Fruit fly (Drosophila melanogaster): Measurements from ENCODE around the gene Rph.

Rph gene

dm6 chrX:10784812-10785638, 27.6 kb upstream of the Rph start (continued):
- TF ChIP-seq Jarid2 (GFP tag; optimal IDR thresholded peaks at IDR 0.05) (no peak), pb (GFP tag; optimal IDR thresholded peaks at IDR 0.05) (no peak), fd102C (GFP tag; optimal IDR thresholded peaks at IDR 0.05) (no peak), bowl (GFP tag; IDR thresholded peaks at IDR 0.05) (no peak), Ada2b (GFP tag; IDR thresholded peaks at IDR 0.05) (no peak), wor (GFP tag; IDR thresholded peaks at IDR 0.05) (no peak), CG9817 (tag; optimal IDR thresholded peaks at IDR 0.05) (no peak), CG10654 (GFP tag; optimal IDR thresholded peaks at IDR 0.05) (no peak), grau (tag; optimal IDR thresholded peaks at IDR 0.05) (peak; percentile 44), dysf (GFP tag; IDR thresholded peaks at IDR 0.05) (no peak), CG12219 (GFP tag; optimal IDR thresholded peaks at IDR 0.05) (no peak), usp (GFP tag; optimal IDR thresholded peaks at IDR 0.05) (no peak), CG13123 (GFP tag; optimal IDR thresholded peaks at IDR 0.05) (no peak), Antp (GFP tag; optimal IDR thresholded peaks at IDR 0.05) (no peak), Neu2 (GFP tag; optimal IDR thresholded peaks at IDR 0.05; ENCODE audit: borderline replicate concordance) (no peak), pho (GFP tag; optimal IDR thresholded peaks at IDR 0.05) (no peak), CG4282 (GFP tag; optimal IDR thresholded peaks at IDR 0.05) (no peak), dmrt99B (tag; optimal IDR thresholded peaks at IDR 0.05) (no peak), sob (GFP tag; IDR thresholded peaks at IDR 0.05) (no peak), CG11696 (GFP tag; IDR thresholded peaks at IDR 0.05) (no peak), unpg (GFP tag; optimal IDR thresholded peaks at IDR 0.05) (no peak), CG11085 (GFP tag; IDR thresholded peaks at IDR 0.05) (no peak), dm (GFP tag; optimal IDR thresholded peaks at IDR 0.05) (no peak)

- TF ChIP-seq eve (GFP tag; optimal IDR thresholded peaks at IDR 0.05) (no peak), al (GFP tag; IDR thresholded peaks at IDR 0.05) (no peak), p53 (GFP tag; optimal IDR thresholded peaks at IDR 0.05) (no peak), CG32772 (GFP tag; IDR thresholded peaks at IDR 0.05) (0 out of 2 replicates have a peak, but pooled peaks have one; percentile 25), caup (GFP tag; optimal IDR thresholded peaks at IDR 0.05; ENCODE audit: severe bottlenecking) (peak; percentile 25), Stat92E (GFP tag; optimal IDR thresholded peaks at IDR 0.05) (no peak), CG13296 (GFP tag; optimal IDR thresholded peaks at IDR 0.05) (no peak), CG11696 (GFP tag; IDR thresholded peaks at IDR 0.05) (no peak), D19A (tag; optimal IDR thresholded peaks at IDR 0.05) (peak; percentile 96), sens (GFP tag) (peak; percentile 0), CG31224 (GFP tag; IDR thresholded peaks at IDR 0.05) (no peak), Rfx (GFP tag; IDR thresholded peaks at IDR 0.05) (peak; percentile 12; the same call in 1 of the 2 replicates), CG16813 (GFP tag; IDR thresholded peaks at IDR 0.05; ENCODE audit: partially characterized antibody) (0 out of 3 replicates have a peak, but pooled peaks have one; percentile 16), CG17328 (GFP tag; IDR thresholded peaks at IDR 0.05) (0 out of 2 replicates have a peak, but pooled peaks have one; percentile 7), CG8089 (GFP tag; optimal IDR thresholded peaks at IDR 0.05) (no peak), chm (GFP tag; IDR thresholded peaks at IDR 0.05) (peak; percentile 50; the same call in 1 of the 2 replicates), CG1832 (GFP tag; optimal IDR thresholded peaks at IDR 0.05) (peak; percentile 73), unc-4 (GFP tag; IDR thresholded peaks at IDR 0.05; ENCODE audit: partially characterized antibody) (0 out of 2 replicates have a peak, but pooled peaks have one; percentile 17), CG8290 (GFP tag; optimal IDR thresholded peaks at IDR 0.05) (no peak), CG8290 (tag; optimal IDR thresholded peaks at IDR 0.05) (peak in 1 of 2 experiments; percentile 21), CG2712 (tag; optimal IDR thresholded peaks at IDR 0.05) (no peak), CG18599 (GFP tag; optimal IDR thresholded peaks at IDR 0.05) (peak; percentile 26), CG12769 (tag; optimal IDR thresholded peaks at IDR 0.05) (peak; percentile 20), CG10543 (GFP tag; optimal IDR thresholded peaks at IDR 0.05) (peak; percentile 2), ci (GFP tag; IDR thresholded peaks at IDR 0.05) (peak; percentile 57; the same call in 2 of the 3 replicates), toy (GFP tag; IDR thresholded peaks at IDR 0.05) (no peak), CG13287 (GFP tag; IDR thresholded peaks at IDR 0.05; ENCODE audit: partially characterized antibody) (0 out of 2 replicates have a peak, but pooled peaks have one; percentile 22)
Measured at dm6 chrX:10784330-10784778, 26.9 kb upstream of the Rph start.

Data from whole organism, embryonic.